Worm (Caenorhabditis elegans): Measurements from ENCODE around the gene ZC239.5.

ce11 chrII:3208679-3209078 lies 1.8 kb upstream of the ZC239.5 start, which contains the start of gene sdz-35:
- TF ChIP-seq lsy-2 (tag; optimal IDR thresholded peaks at IDR 0.05): no peak
- TF ChIP-seq lin-13 (GFP tag; optimal IDR thresholded peaks at IDR 0.05): no peak
